Worm (Caenorhabditis elegans) whole organism, L4/young adult: ENCODE measurements around the gene mccc-2.

Source experiments
- W03F9.2 ChIP-seq: fragments of 150-350 bp; optimal IDR thresholded peaks from 2 replicates; lab custom pipeline; 2014; ENCODE audit warnings: missing biosample characterization, missing genetic modification characterization
- dao-5 ChIP-seq: sonication (generic microtip); optimal IDR thresholded peaks from 2 replicates; lab custom pipeline; 2016; ENCODE audit warnings: missing genotype, missing genetic modification characterization, moderate library complexity, missing compliant biosample characterization
- him-1 ChIP-seq: sonication (generic microtip); optimal IDR thresholded peaks from 2 replicates; lab custom pipeline; 2016; ENCODE audit warnings: missing genotype, missing genetic modification reagents, missing genetic modification characterization, missing compliant biosample characterization

The mccc-2 gene

ce11 chrIII:9069712-9070111, 19.5 kb downstream of the mccc-2 start:
- TF ChIP-seq W03F9.2 (tag; lab: Kevin White, UChicago) (no peak), dao-5 (tag; lab: Kevin White, UChicago) (no peak), him-1 (tag; lab: Kevin White, UChicago) (no peak)

ce11 chrIII:9060267-9060666, 28.9 kb downstream of the mccc-2 start:
- TF ChIP-seq W03F9.2 (tag; lab: Kevin White, UChicago) (no peak), dao-5 (tag; lab: Kevin White, UChicago) (no peak), him-1 (tag; lab: Kevin White, UChicago) (no peak)

DNA sequence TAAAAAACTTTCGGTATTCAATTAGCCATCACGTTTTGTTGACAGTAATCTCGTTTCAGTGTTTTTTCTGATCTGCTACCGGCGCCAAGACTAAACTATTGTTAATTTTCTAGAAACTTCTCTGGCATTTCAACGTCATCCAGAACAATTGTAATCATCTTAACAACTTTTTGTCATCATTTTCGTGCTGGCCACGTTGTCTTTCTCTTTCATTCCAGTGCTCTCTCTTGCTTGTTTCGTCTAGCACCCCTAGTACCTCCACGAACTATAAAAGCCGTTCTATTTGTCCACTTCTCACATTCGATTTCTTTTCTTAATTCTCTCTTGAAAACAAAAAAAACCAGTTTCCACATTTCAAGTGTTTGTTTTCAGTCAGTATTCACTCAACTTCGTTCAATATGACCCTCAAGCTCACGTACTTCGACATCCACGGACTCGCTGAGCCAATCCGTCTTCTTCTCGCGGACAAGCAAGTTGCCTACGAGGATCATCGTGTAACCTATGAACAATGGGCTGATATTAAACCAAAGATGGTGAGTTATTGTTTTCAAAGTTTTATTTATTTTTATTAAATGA, 30.1 kb downstream of the mccc-2 start, which contains the start of gene gst-1:
gst-1 (plus strand) TSS at position 373 of the 576 bp plus-strand sequence.
- TF ChIP-seq W03F9.2 (tag; lab: Kevin White, UChicago) (peak; percentile 38), him-1 (tag; lab: Kevin White, UChicago) (no peak), dao-5 (tag; lab: Kevin White, UChicago) (no peak)

DNA sequence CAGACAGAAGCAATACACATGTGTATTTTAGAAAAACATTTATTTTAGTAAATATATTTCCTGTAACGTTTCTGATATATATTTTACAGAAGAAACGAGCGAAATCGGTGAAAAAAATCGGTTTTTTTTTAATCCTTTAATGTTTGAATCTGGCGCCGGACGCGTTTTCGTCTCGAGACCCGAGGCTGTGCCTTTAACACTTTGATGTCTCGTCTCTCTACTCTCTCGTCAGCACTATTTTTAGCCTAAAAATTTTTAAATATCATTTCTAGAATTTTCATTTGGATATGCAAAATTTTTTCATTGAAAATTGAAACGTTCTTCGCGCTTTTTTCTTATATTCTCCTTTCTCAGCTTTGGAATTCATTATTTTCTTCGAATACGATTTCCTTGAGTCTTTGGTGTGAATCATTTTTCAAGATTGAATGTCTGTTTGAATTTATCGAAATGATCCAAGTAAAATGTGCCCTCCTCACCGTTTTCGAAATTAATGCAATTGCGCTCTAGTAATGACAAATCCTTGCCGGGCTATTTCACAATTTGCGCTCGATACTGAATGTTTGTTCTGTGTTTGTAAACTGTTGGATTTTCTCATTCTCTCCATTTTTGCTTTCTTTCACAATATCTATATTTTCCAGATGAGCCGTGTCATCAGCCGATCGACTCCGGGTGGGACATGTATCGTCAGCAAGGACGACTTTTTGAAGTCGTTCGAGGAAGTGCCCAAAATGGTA, 34.6 kb downstream of the mccc-2 start, which contains the start of gene cls-2:
cls-2 (plus strand) TSS at position 635 of the 734 bp plus-strand sequence.
- no peak for TF ChIP-seq him-1 (tag; lab: Kevin White, UChicago)
- TF ChIP-seq W03F9.2 (tag; lab: Kevin White, UChicago), result peak; percentile 14

- no peak for TF ChIP-seq dao-5 (tag; lab: Kevin White, UChicago)
- peak; percentile 77 for TF ChIP-seq W03F9.2 (tag; lab: Kevin White, UChicago)
- peak; percentile 71 for TF ChIP-seq him-1 (tag; lab: Kevin White, UChicago)
These were observed 35.4 kb downstream of the mccc-2 start, which contains the start of gene R107.5 for ce11 chrIII:9053740-9054252. R107.5 (minus strand) TSS chrIII:9053790.

- TF ChIP-seq him-1 (tag; lab: Kevin White, UChicago) (no peak), W03F9.2 (tag; lab: Kevin White, UChicago) (no peak), dao-5 (tag; lab: Kevin White, UChicago) (no peak)
These were observed 35.9 kb downstream of the mccc-2 start for ce11 chrIII:9053263-9053662.

DNA sequence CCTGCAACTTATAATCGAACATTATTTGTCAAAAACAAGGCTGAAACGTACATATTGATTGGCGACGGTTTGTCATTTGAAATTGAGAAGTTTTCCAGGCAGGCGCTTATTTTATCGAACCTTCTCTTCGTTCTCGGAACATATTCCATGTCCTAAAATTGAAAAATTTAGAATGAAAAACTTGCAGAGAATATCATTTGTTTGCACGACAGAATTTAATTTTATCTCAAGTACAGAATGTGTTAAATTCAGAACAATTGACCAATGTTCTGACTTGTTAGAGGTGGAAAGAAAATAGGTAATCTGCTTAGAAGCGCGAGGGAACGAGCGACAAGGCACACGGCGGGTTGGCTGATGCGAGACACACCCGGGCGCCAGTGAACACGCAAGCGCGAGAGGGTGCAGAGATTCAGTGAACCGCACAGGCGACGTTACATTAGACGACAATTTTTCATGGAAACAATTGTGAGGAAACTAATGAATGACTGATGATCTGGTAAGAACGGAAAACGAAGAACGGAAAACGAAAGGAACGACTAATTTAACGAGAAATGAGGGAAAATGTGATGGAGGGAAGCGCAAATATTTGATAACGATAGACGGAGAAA, 36.7 kb downstream of the mccc-2 start:
- TF ChIP-seq dao-5 (tag; lab: Kevin White, UChicago) (no peak), W03F9.2 (tag; lab: Kevin White, UChicago) (no peak), him-1 (tag; lab: Kevin White, UChicago) (no peak)

DNA sequence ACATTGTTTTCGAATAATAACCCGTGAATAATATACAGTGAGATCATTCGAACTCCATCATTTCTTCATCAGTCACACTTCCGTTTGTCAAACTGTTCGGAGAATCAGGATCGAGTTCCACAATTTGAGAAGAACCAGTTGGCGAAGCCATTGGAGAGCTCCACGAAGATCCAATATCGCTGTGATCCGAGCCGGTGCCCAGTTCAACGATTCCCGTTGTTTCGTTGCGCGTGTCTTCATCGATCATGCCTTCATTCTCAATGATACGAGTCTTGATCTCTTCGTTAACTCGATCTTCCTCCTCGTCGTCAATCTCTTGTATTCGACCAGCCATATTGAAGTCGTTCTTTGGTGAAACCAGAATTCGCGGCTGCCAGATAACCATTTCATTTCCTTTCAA, 37.5 kb downstream of the mccc-2 start:
- TF ChIP-seq him-1 (tag; lab: Kevin White, UChicago) (no peak), W03F9.2 (tag; lab: Kevin White, UChicago) (no peak), dao-5 (tag; lab: Kevin White, UChicago) (no peak)

DNA sequence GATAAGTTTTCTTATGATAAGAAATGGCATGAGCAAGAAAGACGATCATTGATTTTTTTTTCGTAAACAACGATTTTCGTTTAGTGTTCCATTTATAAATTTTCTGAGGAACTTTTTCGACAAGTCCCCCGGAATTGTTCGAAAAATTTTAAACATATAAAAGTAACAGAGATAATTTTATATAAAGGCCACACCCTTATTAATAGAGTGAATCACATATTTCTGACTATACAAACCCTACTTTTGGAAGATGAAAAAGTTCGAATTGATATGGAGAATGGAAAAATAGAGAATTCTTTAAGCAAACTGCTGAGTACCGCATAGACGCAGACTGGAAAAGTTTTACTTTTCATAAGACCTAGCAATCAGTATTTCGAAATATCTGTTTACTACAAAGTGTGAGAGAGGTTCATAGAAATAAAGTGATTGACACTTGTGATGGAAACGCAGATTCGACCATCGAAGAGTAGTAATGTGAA, 38.0 kb downstream of the mccc-2 start:
- TF ChIP-seq dao-5 (tag; lab: Kevin White, UChicago) (no peak), him-1 (tag; lab: Kevin White, UChicago) (no peak), W03F9.2 (tag; lab: Kevin White, UChicago) (peak; percentile 87)

ce11 chrIII:9050600-9050999, 38.6 kb downstream of the mccc-2 start, which contains the start of gene ikke-1:
ikke-1 (minus strand) TSS chrIII:9050700.
- TF ChIP-seq dao-5 (tag; lab: Kevin White, UChicago), result no peak
- no peak for TF ChIP-seq him-1 (tag; lab: Kevin White, UChicago)
- no peak for TF ChIP-seq W03F9.2 (tag; lab: Kevin White, UChicago)

- no peak for TF ChIP-seq W03F9.2 (tag; lab: Kevin White, UChicago)
- TF ChIP-seq him-1 (tag; lab: Kevin White, UChicago), result no peak
- no peak for TF ChIP-seq dao-5 (tag; lab: Kevin White, UChicago)
These were observed 41.9 kb downstream of the mccc-2 start for ce11 chrIII:9047260-9047659.

ce11 chrIII:9045838-9046237, 43.3 kb downstream of the mccc-2 start, which contains the start of gene R107.2:
R107.2 (minus strand) TSS chrIII:9045938.
- TF ChIP-seq W03F9.2 (tag; lab: Kevin White, UChicago) (no peak), dao-5 (tag; lab: Kevin White, UChicago) (no peak), him-1 (tag; lab: Kevin White, UChicago) (no peak)

ce11 chrIII:9043200-9043599, 46.0 kb downstream of the mccc-2 start, which contains the start of gene nac-2:
nac-2 (minus strand) TSS chrIII:9043300.
- TF ChIP-seq him-1 (tag; lab: Kevin White, UChicago), result no peak
- no peak for TF ChIP-seq W03F9.2 (tag; lab: Kevin White, UChicago)
- no peak for TF ChIP-seq dao-5 (tag; lab: Kevin White, UChicago)
